Worm (Caenorhabditis elegans) whole organism, L4 larva: ENCODE data around the gene F28B12.1.

Experiments used
- F10B5.3 ChIP-seq: sonication (generic microtip); optimal IDR thresholded peaks from 2 replicates; lab custom pipeline; 2016; ENCODE audit warnings: mild to moderate bottlenecking, missing genetic modification characterization, missing compliant biosample characterization
- F44E2.7 ChIP-seq: fragments of 200-800 bp; sonication (Bioruptor generic); IDR thresholded peaks from 2 replicates; pipeline ENCODE4 v2.1.2; 2022; ENCODE audit warnings: missing genetic modification characterization, missing compliant biosample characterization
- T20F7.1 ChIP-seq: fragments of 200-800 bp; sonication (Bioruptor generic); optimal IDR thresholded peaks from 2 replicates; lab custom pipeline; 2018; ENCODE audit warnings: mild to moderate bottlenecking, missing genetic modification characterization, missing compliant biosample characterization
- T26A8.4 ChIP-seq: fragments of 200-800 bp; sonication (Bioruptor generic); IDR thresholded peaks from 2 replicates; pipeline ENCODE4 v1.3.6; 2022; ENCODE audit warnings: missing genetic modification characterization, missing compliant biosample characterization
- Y105C5A.15 ChIP-seq: fragments of 200-800 bp; sonication (Bioruptor generic); IDR thresholded peaks from 2 replicates; pipeline ENCODE4 v1.3.6; 2022; ENCODE audit warnings: missing genetic modification characterization, missing compliant biosample characterization
- Y75B8A.6 ChIP-seq: fragments of 200-800 bp; sonication (Bioruptor generic); IDR thresholded peaks from 2 replicates; pipeline ENCODE4 v1.3.6; 2022; ENCODE audit warnings: missing genetic modification reagents, missing genetic modification characterization, missing compliant biosample characterization
- ZK337.2 ChIP-seq: fragments of 200-800 bp; sonication (Bioruptor generic); IDR thresholded peaks from 2 replicates; pipeline ENCODE4 v1.3.6; 2022; ENCODE audit warnings: missing genetic modification reagents, missing genetic modification characterization, missing compliant biosample characterization
- ZK546.5 ChIP-seq, 2 experiments: sonication (generic microtip); optimal IDR thresholded peaks; 2 replicates each; lab custom pipeline; 2017; ENCODE audit warnings: missing biosample characterization in 2 of 2, missing genetic modification characterization in 2 of 2
- aha-1 ChIP-seq: fragments of 150-350 bp; peaks from one replicate; lab custom pipeline; 2014; ENCODE audit warnings: missing biosample characterization, missing genetic modification characterization
- ama-1 ChIP-seq: fragments of 150-350 bp; optimal IDR thresholded peaks from 2 replicates; lab custom pipeline; 2014; ENCODE audit warnings: inconsistent platforms, mixed read lengths
- arid-1 ChIP-seq: fragments of 200-800 bp; sonication (Bioruptor generic); conservative IDR thresholded peaks from 2 replicates; pipeline ENCODE4 v1.3.6; 2022; ENCODE audit warnings: missing genetic modification reagents, missing genetic modification characterization, missing compliant biosample characterization
- ceh-32 ChIP-seq: sonication (generic microtip); optimal IDR thresholded peaks from 2 replicates; lab custom pipeline; 2016; ENCODE audit warnings: mild to moderate bottlenecking, missing genetic modification characterization, missing compliant biosample characterization; ENCODE audit not compliant: poor library complexity
- ceh-62 ChIP-seq: sonication (generic microtip); optimal IDR thresholded peaks from 2 replicates; lab custom pipeline; 2017; ENCODE audit warnings: missing biosample characterization, missing genetic modification characterization
- ceh-82 ChIP-seq: sonication (generic microtip); optimal IDR thresholded peaks from 2 replicates; lab custom pipeline; 2017; ENCODE audit warnings: missing biosample characterization, missing genetic modification characterization
- ctbp-1 ChIP-seq: fragments of 200-800 bp; sonication (Bioruptor generic); IDR thresholded peaks from 2 replicates; pipeline ENCODE4 v1.3.6; 2022; ENCODE audit warnings: missing genetic modification reagents, missing genetic modification characterization, missing compliant biosample characterization
- dmd-6 ChIP-seq: fragments of 200-800 bp; sonication (Bioruptor generic); IDR thresholded peaks from 2 replicates; pipeline ENCODE4 v1.3.6; 2022; ENCODE audit warnings: missing genetic modification reagents, missing genetic modification characterization, missing compliant biosample characterization
- dmd-9 ChIP-seq: fragments of 200-800 bp; sonication (Bioruptor generic); IDR thresholded peaks from 2 replicates; pipeline ENCODE4 v1.3.6; 2022; ENCODE audit warnings: missing genetic modification reagents, missing genetic modification characterization, missing compliant biosample characterization
- dpl-1 ChIP-seq: fragments of 150-350 bp; optimal IDR thresholded peaks from 2 replicates; lab custom pipeline; 2014; ENCODE audit warnings: missing biosample characterization, missing genetic modification reagents, missing genetic modification characterization
- egl-27 ChIP-seq: sonication (generic microtip); optimal IDR thresholded peaks from 3 replicates; lab custom pipeline; 2017; ENCODE audit warnings: missing biosample characterization, missing genetic modification reagents, missing genetic modification characterization
- fkh-10 ChIP-seq: fragments of 150-350 bp; optimal IDR thresholded peaks from 2 replicates; lab custom pipeline; 2014; ENCODE audit warnings: missing biosample characterization, missing genetic modification reagents, missing genetic modification characterization
- hmg-1.1 ChIP-seq: fragments of 200-800 bp; sonication (Bioruptor generic); IDR thresholded peaks from 2 replicates; pipeline ENCODE4 v1.3.6; 2022; ENCODE audit warnings: missing genetic modification reagents, missing genetic modification characterization, missing compliant biosample characterization
- jun-1 ChIP-seq: fragments of 150-350 bp; optimal IDR thresholded peaks from 2 replicates; lab custom pipeline; 2014; ENCODE audit warnings: missing biosample characterization, missing genetic modification reagents, missing genetic modification characterization
- lin-1 ChIP-seq: fragments of 200-800 bp; sonication (Bioruptor generic); IDR thresholded peaks from 2 replicates; pipeline ENCODE4 v1.3.6; 2022; ENCODE audit warnings: missing genetic modification reagents, missing genetic modification characterization, missing compliant biosample characterization
- lin-38 ChIP-seq: fragments of 200-800 bp; sonication (Bioruptor generic); IDR thresholded peaks from 2 replicates; pipeline ENCODE4 v1.3.6; 2022; ENCODE audit warnings: missing genetic modification reagents, missing genetic modification characterization, missing compliant biosample characterization
- lin-39 ChIP-seq: fragments of 150-350 bp; optimal IDR thresholded peaks from 2 replicates; lab custom pipeline; 2014; ENCODE audit warnings: missing biosample characterization, missing genetic modification reagents, missing genetic modification characterization
- lsy-2 ChIP-seq, 2 experiments: fragments of 150-350 bp in 1 of 2; sonication (generic microtip) in 1 of 2; optimal IDR thresholded peaks; 2 replicates each; lab custom pipeline; 2014 to 2017; ENCODE audit warnings: missing biosample characterization in 2 of 2, missing genetic modification characterization in 2 of 2
- mdt-29 ChIP-seq: fragments of 200-800 bp; sonication (Bioruptor generic); IDR thresholded peaks from 2 replicates; pipeline ENCODE4 v1.3.6; 2022; ENCODE audit warnings: missing genetic modification reagents, missing genetic modification characterization, missing compliant biosample characterization
- mep-1 ChIP-seq: fragments of 150-350 bp; sonication (generic microtip); optimal IDR thresholded peaks from 3 replicates; lab custom pipeline; 2014; ENCODE audit warnings: missing biosample characterization, missing genetic modification characterization
- mes-2 ChIP-seq: sonication (generic microtip); optimal IDR thresholded peaks from 2 replicates; lab custom pipeline; 2016; ENCODE audit warnings: missing genotype, mild to moderate bottlenecking, missing genetic modification characterization, missing compliant biosample characterization; ENCODE audit not compliant: poor library complexity, severe bottlenecking
- mxl-2 ChIP-seq: fragments of 200-800 bp; sonication (Bioruptor generic); conservative IDR thresholded peaks from 2 replicates; pipeline ENCODE4 v1.3.6; 2022; ENCODE audit warnings: missing genetic modification reagents, missing genetic modification characterization, missing compliant biosample characterization
- nhr-111 ChIP-seq: fragments of 200-800 bp; sonication (Bioruptor generic); optimal IDR thresholded peaks from 2 replicates; lab custom pipeline; 2018; ENCODE audit warnings: mild to moderate bottlenecking, missing genetic modification characterization, missing compliant biosample characterization
- nhr-41 ChIP-seq: fragments of 200-800 bp; sonication (Bioruptor generic); IDR thresholded peaks from 2 replicates; pipeline ENCODE4 v1.3.6; 2022; ENCODE audit warnings: missing genetic modification reagents, missing genetic modification characterization, missing compliant biosample characterization
- nhr-48 ChIP-seq: sonication (generic microtip); optimal IDR thresholded peaks from 2 replicates; lab custom pipeline; 2016; ENCODE audit warnings: mild to moderate bottlenecking, missing genetic modification characterization, missing compliant biosample characterization
- nhr-76 ChIP-seq: fragments of 150-350 bp; optimal IDR thresholded peaks from 2 replicates; lab custom pipeline; 2014; ENCODE audit warnings: missing biosample characterization, missing genetic modification characterization
- nhr-77 ChIP-seq: fragments of 150-350 bp; optimal IDR thresholded peaks from 2 replicates; lab custom pipeline; 2014; ENCODE audit warnings: missing biosample characterization, missing genetic modification characterization
- pha-4 ChIP-seq, 2 experiments: fragments of 150-350 bp in 1 of 2; fragments of 200-800 bp in 1 of 2; sonication (Bioruptor generic) in 1 of 2; IDR thresholded peaks in 1 of 2; optimal IDR thresholded peaks in 1 of 2; 2 replicates each; pipeline versions ENCODE4 v1.3.6 to Lab custom; 2014 to 2022; ENCODE audit warnings: missing genetic modification characterization in 2 of 2, missing genetic modification reagents in 2 of 2, missing biosample characterization in 1 of 2, missing compliant biosample characterization in 1 of 2
- sdz-12 ChIP-seq: fragments of 200-800 bp; sonication (Bioruptor generic); optimal IDR thresholded peaks from 2 replicates; lab custom pipeline; 2018; ENCODE audit warnings: mild to moderate bottlenecking, missing genetic modification characterization, missing compliant biosample characterization
- snpc-4 ChIP-seq: fragments of 150-350 bp; optimal IDR thresholded peaks from 2 replicates; lab custom pipeline; 2014; ENCODE audit warnings: missing biosample characterization, missing genetic modification characterization
- spr-1 ChIP-seq: sonication (generic microtip); optimal IDR thresholded peaks from 2 replicates; lab custom pipeline; 2016; ENCODE audit warnings: mild to moderate bottlenecking, missing genetic modification characterization, missing compliant biosample characterization
- tag-97 ChIP-seq: fragments of 200-800 bp; sonication (Bioruptor generic); IDR thresholded peaks from 2 replicates; pipeline ENCODE4 v1.3.6; 2022; ENCODE audit warnings: missing genetic modification characterization, missing compliant biosample characterization
- unc-130 ChIP-seq: sonication (generic microtip); optimal IDR thresholded peaks from 2 replicates; lab custom pipeline; 2016; ENCODE audit warnings: missing genetic modification reagents, missing genetic modification characterization, missing compliant biosample characterization
- unc-39 ChIP-seq: sonication (generic microtip); optimal IDR thresholded peaks from 2 replicates; lab custom pipeline; 2017; ENCODE audit warnings: missing biosample characterization, missing genetic modification characterization
- vab-7 ChIP-seq: fragments of 200-800 bp; sonication (Bioruptor generic); IDR thresholded peaks from 2 replicates; pipeline ENCODE4 v1.3.6; 2022; ENCODE audit warnings: missing genetic modification reagents, missing genetic modification characterization, missing compliant biosample characterization
- zag-1 ChIP-seq: fragments of 150-350 bp; optimal IDR thresholded peaks from 2 replicates; lab custom pipeline; 2014; ENCODE audit warnings: missing biosample characterization, missing genetic modification characterization
- zfp-3 ChIP-seq: fragments of 200-800 bp; sonication (Bioruptor generic); conservative IDR thresholded peaks from 2 replicates; pipeline ENCODE4 v1.3.6; 2022; ENCODE audit warnings: missing genetic modification reagents, missing genetic modification characterization, missing compliant biosample characterization
- zip-11 ChIP-seq: fragments of 200-800 bp; sonication (Bioruptor generic); IDR thresholded peaks from 2 replicates; pipeline ENCODE4 v1.3.6; 2022; ENCODE audit warnings: missing genetic modification characterization, missing compliant biosample characterization
- zip-2 ChIP-seq: fragments of 150-350 bp; optimal IDR thresholded peaks from 2 replicates; lab custom pipeline; 2014; ENCODE audit warnings: missing biosample characterization, missing genetic modification characterization
- ztf-7 ChIP-seq: fragments of 150-350 bp; optimal IDR thresholded peaks from 2 replicates; lab custom pipeline; 2014; ENCODE audit warnings: missing biosample characterization, missing genetic modification characterization

F28B12.1 gene

DNA sequence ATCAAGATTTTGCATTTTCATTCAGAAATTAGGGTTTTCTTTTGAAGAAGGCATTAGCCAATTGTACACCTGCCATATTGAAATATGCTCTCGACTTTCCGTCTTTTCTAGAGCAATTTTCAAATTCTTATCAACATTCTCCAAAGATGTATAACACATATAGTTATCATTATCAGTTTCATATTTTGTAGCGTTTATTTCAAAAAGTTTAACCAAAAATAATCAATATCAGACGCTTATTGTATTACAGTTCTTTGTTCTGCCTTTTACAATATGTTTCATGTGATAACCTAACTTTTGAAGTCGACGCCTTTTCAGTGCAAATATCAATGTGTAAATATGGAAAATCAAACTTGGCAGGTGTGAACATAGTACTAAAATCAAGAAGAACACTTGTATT lies 28.8 kb upstream of the F28B12.1 start (continued):
- TF ChIP-seq Y105C5A.15 (GFP tag; lab: Robert Waterston, UW) (no peak), unc-39 (tag; lab: Kevin White, UChicago) (no peak), mep-1 (tag; lab: Kevin White, UChicago) (peak; percentile 36), nhr-76 (no peak), fkh-10 (no peak), nhr-41 (no peak), T20F7.1 (GFP tag; lab: Kevin White, UChicago) (peak; percentile 11), arid-1 (GFP tag; lab: Robert Waterston, UW) (no peak), unc-130 (GFP tag; lab: Kevin White, UChicago) (no peak), hmg-1.1 (GFP tag; lab: Robert Waterston, UW) (no peak), dmd-9 (GFP tag; lab: Robert Waterston, UW) (no peak), aha-1 (tag; lab: Kevin White, UChicago) (no peak), zip-2 (no peak), dmd-6 (GFP tag; lab: Robert Waterston, UW) (no peak; the same call in 1 of the 2 replicates), nhr-48 (tag; lab: Kevin White, UChicago) (no peak), nhr-77 (tag; lab: Kevin White, UChicago) (peak; percentile 43), tag-97 (no peak)

DNA sequence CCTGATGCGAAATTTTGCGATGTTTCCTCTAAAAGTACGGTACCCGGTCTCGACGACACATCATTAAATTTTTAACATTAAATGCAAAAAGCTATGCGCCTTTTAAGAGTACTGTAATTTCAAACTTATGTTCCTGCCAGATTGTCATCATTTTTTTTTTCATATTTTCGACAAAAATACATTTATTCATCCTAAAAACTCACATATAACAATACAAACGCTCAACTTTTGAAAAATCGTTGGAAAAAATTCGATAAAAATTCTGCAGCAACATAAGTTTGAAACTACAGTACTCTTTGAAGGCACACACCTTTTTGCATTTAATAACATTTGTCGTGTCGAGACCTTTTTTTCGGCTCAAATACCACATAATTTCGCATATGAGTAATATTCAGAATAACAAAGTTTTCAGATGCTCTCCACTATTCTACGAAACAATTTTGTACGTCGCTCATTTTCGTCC lies 25.7 kb upstream of the F28B12.1 start, which contains the start of gene frh-1:
TSS of gene frh-1 (plus strand) at position 413 of the 463 bp plus-strand sequence.
- TF ChIP-seq lin-1 (GFP tag; lab: Robert Waterston, UW) (no peak), ceh-32 (tag; lab: Kevin White, UChicago) (no peak), aha-1 (tag; lab: Kevin White, UChicago) (peak; percentile 72), fkh-10 (no peak), jun-1 (tag; lab: Kevin White, UChicago) (no peak), ceh-82 (no peak), zfp-3 (GFP tag; lab: Robert Waterston, UW) (no peak), spr-1 (tag; lab: Kevin White, UChicago) (no peak), Y75B8A.6 (GFP tag; lab: Robert Waterston, UW) (no peak), snpc-4 (tag; lab: Kevin White, UChicago) (no peak), F44E2.7 (GFP tag; lab: Robert Waterston, UW) (no peak), pha-4 (GFP tag; IDR thresholded peaks at IDR 0.05; lab: Robert Waterston, UW) (0 out of 2 replicates have a peak, but pooled peaks have one; percentile 38), pha-4 (tag; optimal IDR thresholded peaks at IDR 0.05; lab: Kevin White, UChicago) (no peak), lin-39 (tag; lab: Kevin White, UChicago) (no peak), lin-38 (peak; percentile 35), ztf-7 (tag; lab: Kevin White, UChicago) (no peak), mdt-29 (GFP tag; lab: Robert Waterston, UW) (no peak), dpl-1 (GFP tag; lab: Kevin White, UChicago) (no peak), unc-130 (GFP tag; lab: Kevin White, UChicago) (no peak)
- TF ChIP-seq, all 104 proteins: peak for 3

DNA sequence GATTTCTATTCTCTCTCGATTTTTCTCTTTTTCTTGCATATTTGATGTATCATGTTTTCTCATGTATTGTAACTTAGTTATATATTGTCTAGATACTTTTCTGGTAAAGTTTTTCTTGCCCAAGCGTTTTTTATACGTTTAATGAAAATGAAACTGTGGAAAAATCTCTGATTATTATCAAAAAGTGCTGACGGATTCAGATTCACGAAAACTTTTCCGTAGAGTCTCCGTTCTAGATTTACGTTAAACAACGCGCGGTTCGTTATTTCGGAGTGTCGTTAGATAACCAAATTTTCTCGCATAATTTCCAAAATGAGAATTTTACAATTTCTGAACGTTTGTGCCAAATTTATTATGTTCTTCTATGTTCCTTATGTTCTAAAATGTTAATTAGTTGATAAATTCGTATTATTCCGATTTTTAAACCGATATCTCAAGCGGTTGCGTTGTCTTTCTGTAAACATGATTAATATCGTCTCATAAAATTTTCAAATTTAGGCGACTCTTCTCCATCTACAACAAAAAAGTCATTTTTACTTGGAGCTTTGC lies 24.5 kb upstream of the F28B12.1 start, which contains the start of gene ptp-2:
TSS of gene ptp-2 (plus strand) at position 499 of the 549 bp plus-strand sequence.
- TF ChIP-seq ama-1 (lab: Kevin White, UChicago) (peak; percentile 5), egl-27 (no peak), zip-11 (GFP tag; lab: Robert Waterston, UW) (no peak), lin-38 (peak; percentile 45; the same call in 1 of the 2 replicates), unc-39 (tag; lab: Kevin White, UChicago) (no peak), F10B5.3 (tag; lab: Kevin White, UChicago) (no peak), nhr-111 (no peak), lsy-2 (tag; optimal IDR thresholded peaks at IDR 0.05; lab: Kevin White, UChicago) (peak in 1 of 2 experiments; percentile 64), sdz-12 (GFP tag; lab: Kevin White, UChicago) (no peak), mes-2 (tag; lab: Kevin White, UChicago) (peak; percentile 65), tag-97 (no peak), ctbp-1 (GFP tag; lab: Robert Waterston, UW) (no peak), ZK337.2 (no peak), vab-7 (no peak), nhr-77 (tag; lab: Kevin White, UChicago) (no peak), ZK546.5 (tag; optimal IDR thresholded peaks at IDR 0.05; lab: Kevin White, UChicago) (no peak), zag-1 (no peak), T26A8.4 (no peak), dmd-9 (GFP tag; lab: Robert Waterston, UW) (no peak), ceh-62 (tag; lab: Kevin White, UChicago) (no peak), mxl-2 (GFP tag; lab: Robert Waterston, UW) (no peak)
